Worm (Caenorhabditis elegans): ENCODE data around the gene C44C10.5.

Gene C44C10.5

ce11 chrX:11645517-11645916, 44.8 kb upstream of the C44C10.5 start (continued):
- TF ChIP-seq ZK337.2 (GFP tag; IDR thresholded peaks at IDR 0.05) (0 out of 2 replicates have a peak, but pooled peaks have one; percentile 29), arid-1 (GFP tag; conservative IDR thresholded peaks at IDR 0.05) (peak; percentile 76), lin-1 (GFP tag; IDR thresholded peaks at IDR 0.05) (0 out of 2 replicates have a peak, but pooled peaks have one; percentile 45), snpc-1.2 (GFP tag; IDR thresholded peaks at IDR 0.05) (no peak; the same call in 1 of the 2 replicates)

DNA sequence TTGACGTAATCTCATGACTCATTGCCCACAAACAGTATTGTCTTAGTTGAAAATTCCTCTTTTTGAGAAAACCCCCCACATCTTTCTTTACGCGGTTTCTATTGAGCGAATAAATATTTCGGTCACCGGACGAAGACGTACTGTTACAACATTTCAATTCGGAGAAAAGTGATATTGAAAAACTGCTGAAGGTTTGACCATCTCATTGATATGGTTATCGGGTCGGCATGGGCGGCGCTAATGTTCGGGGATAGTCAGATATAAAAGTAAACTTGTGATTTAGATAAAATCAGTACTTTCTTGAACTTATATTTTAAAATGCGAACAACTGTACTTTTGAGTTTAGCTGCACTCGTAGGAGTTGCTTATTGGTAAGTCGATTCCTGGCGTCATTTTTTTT, 43.2 kb upstream of the C44C10.5 start, which contains the start of gene T04F8.8:
TSS of gene T04F8.8 (plus strand) at position 301 of the 400 bp plus-strand sequence.
- peak; percentile 67 for TF ChIP-seq aha-1 (tag)
- no peak for TF ChIP-seq aly-2 (tag; optimal IDR thresholded peaks at IDR 0.05)
- TF ChIP-seq lin-29 (GFP tag; IDR thresholded peaks at IDR 0.05): no peak

ce11 chrX:11650751-11651150, 39.6 kb upstream of the C44C10.5 start, which contains the start of gene cutl-11:
Gene cutl-11 (minus strand): TSS chrX:11650851.
- TF ChIP-seq nhr-76 (tag; optimal IDR thresholded peaks at IDR 0.05): no peak
- TF ChIP-seq mdt-29 (GFP tag; IDR thresholded peaks at IDR 0.05): no peak
- TF ChIP-seq dmd-6 (GFP tag; IDR thresholded peaks at IDR 0.05): no peak
- no peak for TF ChIP-seq hlh-30 (tag; optimal IDR thresholded peaks at IDR 0.05; ENCODE audit: insufficient read depth)
- no peak for TF ChIP-seq dve-1 (tag; optimal IDR thresholded peaks at IDR 0.05; ENCODE audit: insufficient read depth)
- no peak for TF ChIP-seq nhr-111 (GFP tag; optimal IDR thresholded peaks at IDR 0.05)
- TF ChIP-seq tra-1 (GFP tag; IDR thresholded peaks at IDR 0.05): no peak
- TF ChIP-seq spr-1 (tag; optimal IDR thresholded peaks at IDR 0.05): no peak
- TF ChIP-seq madf-9 (GFP tag; conservative IDR thresholded peaks at IDR 0.05): no peak
- TF ChIP-seq nhr-41 (GFP tag; IDR thresholded peaks at IDR 0.05): no peak

- no peak for TF ChIP-seq dmd-8 (GFP tag; IDR thresholded peaks at IDR 0.05)
- TF ChIP-seq egl-27 (tag; optimal IDR thresholded peaks at IDR 0.05): no peak
- peak; percentile 60 for TF ChIP-seq hmg-1.1 (GFP tag; IDR thresholded peaks at IDR 0.05)
- no peak for TF ChIP-seq sdz-12 (GFP tag; optimal IDR thresholded peaks at IDR 0.05)
- TF ChIP-seq unc-62 (GFP tag; optimal IDR thresholded peaks at IDR 0.05 in 1 of 2): peak in 1 of 2 experiments; percentile 98
- TF ChIP-seq unc-62 (tag; optimal IDR thresholded peaks at IDR 0.05): no peak
- peak; percentile 49; the same call in 1 of the 2 replicates for TF ChIP-seq ceh-20 (GFP tag; IDR thresholded peaks at IDR 0.05)
- peak; percentile 16 for TF ChIP-seq nhr-48 (tag; optimal IDR thresholded peaks at IDR 0.05)
- TF ChIP-seq unc-39 (tag; optimal IDR thresholded peaks at IDR 0.05): no peak
- peak; percentile 56 for TF ChIP-seq nhr-6 (tag; optimal IDR thresholded peaks at IDR 0.05)
- no peak for TF ChIP-seq lin-29 (GFP tag; IDR thresholded peaks at IDR 0.05)
- TF ChIP-seq nhr-10 (tag; optimal IDR thresholded peaks at IDR 0.05): no peak
- no peak for TF ChIP-seq Y48G9A.11 (GFP tag; IDR thresholded peaks at IDR 0.05)
- 0 out of 2 replicates have a peak, but pooled peaks have one; percentile 21 for TF ChIP-seq tra-1 (GFP tag; IDR thresholded peaks at IDR 0.05)
- TF ChIP-seq zag-1 (tag; optimal IDR thresholded peaks at IDR 0.05): no peak
- peak; percentile 95 for TF ChIP-seq lin-38 (GFP tag; IDR thresholded peaks at IDR 0.05)
- TF ChIP-seq zfp-3 (GFP tag; conservative IDR thresholded peaks at IDR 0.05): no peak
- TF ChIP-seq lin-13 (GFP tag; optimal IDR thresholded peaks at IDR 0.05): peak; percentile 25
- TF ChIP-seq ceh-82 (tag; optimal IDR thresholded peaks at IDR 0.05): no peak
- TF ChIP-seq unc-130 (GFP tag; optimal IDR thresholded peaks at IDR 0.05): no peak
- TF ChIP-seq dpl-1 (GFP tag; optimal IDR thresholded peaks at IDR 0.05): peak; percentile 42
- no peak for TF ChIP-seq nhr-76 (tag; optimal IDR thresholded peaks at IDR 0.05)
- no peak for TF ChIP-seq jun-1 (tag; optimal IDR thresholded peaks at IDR 0.05)
- peak; percentile 98 for TF ChIP-seq nhr-28 (tag; optimal IDR thresholded peaks at IDR 0.05)
- TF ChIP-seq mxl-2 (GFP tag; conservative IDR thresholded peaks at IDR 0.05): no peak
- TF ChIP-seq dmd-6 (GFP tag; IDR thresholded peaks at IDR 0.05): peak; percentile 65
- no peak for TF ChIP-seq daf-8 (GFP tag; IDR thresholded peaks at IDR 0.05)
- TF ChIP-seq snpc-4 (tag; optimal IDR thresholded peaks at IDR 0.05): no peak
- no peak for TF ChIP-seq pha-4 (GFP tag; IDR thresholded peaks at IDR 0.05)
- TF ChIP-seq pha-4 (tag; optimal IDR thresholded peaks at IDR 0.05): peak; percentile 78
- TF ChIP-seq tag-97 (GFP tag; IDR thresholded peaks at IDR 0.05): no peak
- TF ChIP-seq T20F7.1 (GFP tag; optimal IDR thresholded peaks at IDR 0.05): peak; percentile 48
- peak; percentile 22 to 34 for TF ChIP-seq mdl-1 (tag; optimal IDR thresholded peaks at IDR 0.05)
Observed at ce11 chrX:11656519-11657006, 33.8 kb upstream of the C44C10.5 start, which contains the start of gene T04F8.2. Gene T04F8.2 (minus strand): TSS chrX:11656569.
